Worm (Caenorhabditis elegans): Measurements from ENCODE around the gene T04G9.4.

ce11 chrX:729062-729461 lies 43.2 kb upstream of the T04G9.4 start:
- TF ChIP-seq nhr-77 (tag; optimal IDR thresholded peaks at IDR 0.05) (no peak), spr-3 (GFP tag; optimal IDR thresholded peaks at IDR 0.05) (no peak), mdl-1 (tag; optimal IDR thresholded peaks at IDR 0.05) (no peak), unc-130 (GFP tag; optimal IDR thresholded peaks at IDR 0.05) (no peak), nhr-76 (tag; optimal IDR thresholded peaks at IDR 0.05) (no peak), nhr-28 (tag; optimal IDR thresholded peaks at IDR 0.05) (no peak), skn-1 (tag; optimal IDR thresholded peaks at IDR 0.05) (no peak), lin-15B (tag; optimal IDR thresholded peaks at IDR 0.05) (no peak), fos-1 (tag; optimal IDR thresholded peaks at IDR 0.05) (no peak), madf-5 (GFP tag; IDR thresholded peaks at IDR 0.05) (no peak), unc-62 (GFP tag; optimal IDR thresholded peaks at IDR 0.05 in 1 of 2) (no peak), unc-62 (tag; optimal IDR thresholded peaks at IDR 0.05) (no peak), ceh-20 (GFP tag; IDR thresholded peaks at IDR 0.05) (no peak)
